Comparison of ENCODE assay signal across 1 fruit fly cellular context in genomic region chr2L:3748691-3749090, dm6.
TF ChIP-seq lines count a peak whose summit lies in the region.

No protein-coding gene starts in this region.

TF ChIP-seq in whole organism, embryonic, 481 proteins besides CTCF, POLR2A, EP300 and RAD21 (continued from another document and continues in another):
- TF ChIP-seq sob (GFP tag; IDR thresholded peaks at IDR 0.05; lab: Robert Waterston, UW), result peak; percentile 46; the same call in 1 of the 2 replicates
- TF ChIP-seq CG8388 (GFP tag; optimal IDR thresholded peaks at IDR 0.05; lab: Kevin White, UChicago), result no peak
- TF ChIP-seq gem (tag; optimal IDR thresholded peaks at IDR 0.05; lab: Kevin White, UChicago), result no peak
- TF ChIP-seq eyg (GFP tag; optimal IDR thresholded peaks at IDR 0.05; lab: Kevin White, UChicago), result peak; percentile 3
- TF ChIP-seq CG14710 (tag; optimal IDR thresholded peaks at IDR 0.05; lab: Kevin White, UChicago), result no peak
- TF ChIP-seq rib (GFP tag; IDR thresholded peaks at IDR 0.05; lab: Robert Waterston, UW), result no peak
- TF ChIP-seq CG4820 (GFP tag; optimal IDR thresholded peaks at IDR 0.05; lab: Kevin White, UChicago), result no peak
- TF ChIP-seq trh (GFP tag; optimal IDR thresholded peaks at IDR 0.05; lab: Kevin White, UChicago), result peak; percentile 2
- no peak for TF ChIP-seq CG10431 (GFP tag; optimal IDR thresholded peaks at IDR 0.05; lab: Kevin White, UChicago)
- TF ChIP-seq CG5953 (GFP tag; IDR thresholded peaks at IDR 0.05; lab: Robert Waterston, UW), result no peak
- TF ChIP-seq bbx (GFP tag; IDR thresholded peaks at IDR 0.05; lab: Robert Waterston, UW; ENCODE audit: partially characterized antibody), result no peak
- no peak for TF ChIP-seq CG10654 (GFP tag; optimal IDR thresholded peaks at IDR 0.05; lab: Kevin White, UChicago)
- peak; percentile 35; the same call in 1 of the 3 replicates for TF ChIP-seq Dbx (GFP tag; IDR thresholded peaks at IDR 0.05; lab: Robert Waterston, UW)
- TF ChIP-seq nerfin-2 (GFP tag; IDR thresholded peaks at IDR 0.05; lab: Robert Waterston, UW; ENCODE audit: partially characterized antibody), result no peak
- no peak for TF ChIP-seq Aef1 (GFP tag; IDR thresholded peaks at IDR 0.05; lab: Robert Waterston, UW)
- TF ChIP-seq vvl (GFP tag; IDR thresholded peaks at IDR 0.05; lab: Robert Waterston, UW), result peak; percentile 48; the same call in 1 of the 2 replicates
- TF ChIP-seq tap (tag; optimal IDR thresholded peaks at IDR 0.05; lab: Kevin White, UChicago), result no peak
- no peak for TF ChIP-seq so (GFP tag; IDR thresholded peaks at IDR 0.05; lab: Robert Waterston, UW)
- no peak for TF ChIP-seq hth (optimal IDR thresholded peaks at IDR 0.05; lab: Kevin White, UChicago)
- TF ChIP-seq sqz (GFP tag; optimal IDR thresholded peaks at IDR 0.05; lab: Kevin White, UChicago), result no peak
- no peak for TF ChIP-seq CG9437 (GFP tag; optimal IDR thresholded peaks at IDR 0.05; lab: Kevin White, UChicago)
- TF ChIP-seq Hey (tag; optimal IDR thresholded peaks at IDR 0.05; lab: Kevin White, UChicago), result no peak
- peak; percentile 21 for TF ChIP-seq Xbp1 (GFP tag; optimal IDR thresholded peaks at IDR 0.05; lab: Kevin White, UChicago)
- peak; percentile 41; the same call in 2 of the 3 replicates for TF ChIP-seq row (GFP tag; IDR thresholded peaks at IDR 0.05; lab: Robert Waterston, UW)
- TF ChIP-seq sens (GFP tag; lab: Kevin White, UChicago), result peak; percentile 77
- peak; percentile 2 for TF ChIP-seq Hsf (GFP tag; optimal IDR thresholded peaks at IDR 0.05; lab: Kevin White, UChicago)
- no peak for TF ChIP-seq Dip2 (GFP tag; IDR thresholded peaks at IDR 0.05; lab: Robert Waterston, UW)
- TF ChIP-seq CG10979 (tag; optimal IDR thresholded peaks at IDR 0.05; lab: Kevin White, UChicago), result no peak
- no peak for TF ChIP-seq toy (GFP tag; IDR thresholded peaks at IDR 0.05; lab: Robert Waterston, UW)
- TF ChIP-seq Kr (GFP tag; optimal IDR thresholded peaks at IDR 0.05; lab: Kevin White, UChicago), result no peak
- no peak for TF ChIP-seq CG17186 (GFP tag; optimal IDR thresholded peaks at IDR 0.05; lab: Kevin White, UChicago)
- 0 out of 2 replicates have a peak, but pooled peaks have one; percentile 9 for TF ChIP-seq CG1024 (GFP tag; IDR thresholded peaks at IDR 0.05; lab: Robert Waterston, UW)
- no peak for TF ChIP-seq zen (tag; optimal IDR thresholded peaks at IDR 0.05; lab: Kevin White, UChicago)
- TF ChIP-seq CG11398 (GFP tag; optimal IDR thresholded peaks at IDR 0.05; lab: Kevin White, UChicago), result no peak
- TF ChIP-seq Dp (GFP tag; optimal IDR thresholded peaks at IDR 0.05; lab: Kevin White, UChicago), result no peak
- no peak for TF ChIP-seq gfzf (GFP tag; optimal IDR thresholded peaks at IDR 0.05; lab: Kevin White, UChicago)
- no peak for TF ChIP-seq CHES-1-like (GFP tag; optimal IDR thresholded peaks at IDR 0.05; lab: Kevin White, UChicago)
- no peak for TF ChIP-seq CG4854 (GFP tag; optimal IDR thresholded peaks at IDR 0.05; lab: Kevin White, UChicago)
- TF ChIP-seq Hand (GFP tag; optimal IDR thresholded peaks at IDR 0.05; lab: Kevin White, UChicago), result peak; percentile 6
- TF ChIP-seq pan (optimal IDR thresholded peaks at IDR 0.05; lab: Kevin White, UChicago), result no peak
- peak in 1 of 2 experiments; percentile 44 for TF ChIP-seq pan (GFP tag; optimal IDR thresholded peaks at IDR 0.05 in 1 of 2, IDR thresholded peaks at IDR 0.05 in 1 of 2)
- TF ChIP-seq hbn (GFP tag; IDR thresholded peaks at IDR 0.05; lab: Robert Waterston, UW; ENCODE audit: partially characterized antibody), result no peak
- no peak for TF ChIP-seq crp (GFP tag; optimal IDR thresholded peaks at IDR 0.05; lab: Kevin White, UChicago)
- TF ChIP-seq p53 (GFP tag; optimal IDR thresholded peaks at IDR 0.05; lab: Kevin White, UChicago), result no peak
- no peak for TF ChIP-seq Camta (GFP tag; optimal IDR thresholded peaks at IDR 0.05; lab: Kevin White, UChicago)
- TF ChIP-seq CG34376 (GFP tag; optimal IDR thresholded peaks at IDR 0.05; lab: Kevin White, UChicago), result no peak
- no peak for TF ChIP-seq CG42726 (GFP tag; IDR thresholded peaks at IDR 0.05; lab: Robert Waterston, UW; ENCODE audit: partially characterized antibody)
- TF ChIP-seq CG7745 (tag; optimal IDR thresholded peaks at IDR 0.05; lab: Kevin White, UChicago), result no peak
- no peak for TF ChIP-seq CG3726 (GFP tag; IDR thresholded peaks at IDR 0.05; lab: Robert Waterston, UW)
- TF ChIP-seq Asciz (GFP tag; optimal IDR thresholded peaks at IDR 0.05; lab: Kevin White, UChicago), result peak; percentile 18
- TF ChIP-seq CG9932 (GFP tag; IDR thresholded peaks at IDR 0.05; lab: Robert Waterston, UW), result 0 out of 2 replicates have a peak, but pooled peaks have one; percentile 4
- no peak for TF ChIP-seq CG10959 (GFP tag; IDR thresholded peaks at IDR 0.05; lab: Robert Waterston, UW)
- TF ChIP-seq H15 (GFP tag; IDR thresholded peaks at IDR 0.05; lab: Robert Waterston, UW), result no peak
- TF ChIP-seq dmrt99B (tag; optimal IDR thresholded peaks at IDR 0.05; lab: Kevin White, UChicago), result peak; percentile 15
- TF ChIP-seq CG2120 (GFP tag; optimal IDR thresholded peaks at IDR 0.05; lab: Kevin White, UChicago), result peak; percentile 49
- peak; percentile 65 for TF ChIP-seq zf30C (GFP tag; optimal IDR thresholded peaks at IDR 0.05; lab: Kevin White, UChicago)
- TF ChIP-seq CG32532 (GFP tag; IDR thresholded peaks at IDR 0.05; lab: Robert Waterston, UW), result peak; percentile 58; the same call in 1 of the 2 replicates
- TF ChIP-seq CG15601 (tag; optimal IDR thresholded peaks at IDR 0.05; lab: Kevin White, UChicago), result no peak
- no peak for TF ChIP-seq CG13287 (GFP tag; IDR thresholded peaks at IDR 0.05; lab: Robert Waterston, UW; ENCODE audit: partially characterized antibody)
- no peak for TF ChIP-seq Lpt (GFP tag; optimal IDR thresholded peaks at IDR 0.05; lab: Kevin White, UChicago)
- no peak for TF ChIP-seq CG14441 (GFP tag; IDR thresholded peaks at IDR 0.05; lab: Robert Waterston, UW)
- TF ChIP-seq CG17612 (GFP tag; IDR thresholded peaks at IDR 0.05; lab: Robert Waterston, UW), result no peak
- no peak for TF ChIP-seq gce (GFP tag; IDR thresholded peaks at IDR 0.05; lab: Robert Waterston, UW)
- TF ChIP-seq Rx (GFP tag; IDR thresholded peaks at IDR 0.05; lab: Robert Waterston, UW), result no peak
- no peak for TF ChIP-seq Pdp1 (GFP tag; optimal IDR thresholded peaks at IDR 0.05; lab: Kevin White, UChicago)
- no peak for TF ChIP-seq CG12769 (tag; optimal IDR thresholded peaks at IDR 0.05; lab: Kevin White, UChicago)
- TF ChIP-seq dimm (GFP tag; IDR thresholded peaks at IDR 0.05; lab: Robert Waterston, UW), result no peak
- TF ChIP-seq Ets65A (GFP tag; lab: Kevin White, UChicago), result peak; percentile 72
- no peak for TF ChIP-seq D (optimal IDR thresholded peaks at IDR 0.05; lab: Kevin White, UChicago)
- TF ChIP-seq D (GFP tag; optimal IDR thresholded peaks at IDR 0.05; lab: Kevin White, UChicago), result no peak
- TF ChIP-seq CG6765 (GFP tag; optimal IDR thresholded peaks at IDR 0.05; lab: Kevin White, UChicago), result no peak
- no peak for TF ChIP-seq kah (GFP tag; optimal IDR thresholded peaks at IDR 0.05; lab: Kevin White, UChicago)
- no peak for TF ChIP-seq CG7271 (tag; optimal IDR thresholded peaks at IDR 0.05; lab: Kevin White, UChicago)
- peak; percentile 94 for TF ChIP-seq Med (GFP tag; lab: Kevin White, UChicago)
- no peak for TF ChIP-seq sens-2 (GFP tag; IDR thresholded peaks at IDR 0.05; lab: Robert Waterston, UW)
- 0 out of 2 replicates have a peak, but pooled peaks have one; percentile 18 for TF ChIP-seq ttk (GFP tag; IDR thresholded peaks at IDR 0.05; lab: Robert Waterston, UW)
- no peak for TF ChIP-seq CG9797 (GFP tag; optimal IDR thresholded peaks at IDR 0.05; lab: Kevin White, UChicago)
- TF ChIP-seq Drgx (GFP tag; IDR thresholded peaks at IDR 0.05; lab: Robert Waterston, UW), result no peak
- peak; percentile 17 for TF ChIP-seq scrt (GFP tag; optimal IDR thresholded peaks at IDR 0.05; lab: Kevin White, UChicago)
- no peak for TF ChIP-seq Bgb (GFP tag; IDR thresholded peaks at IDR 0.05; lab: Robert Waterston, UW; ENCODE audit: partially characterized antibody)
- TF ChIP-seq Dref (GFP tag; IDR thresholded peaks at IDR 0.05; lab: Robert Waterston, UW), result no peak
- no peak for TF ChIP-seq CG5245 (GFP tag; optimal IDR thresholded peaks at IDR 0.05; lab: Kevin White, UChicago)
- TF ChIP-seq CG3065 (GFP tag; optimal IDR thresholded peaks at IDR 0.05; lab: Kevin White, UChicago), result no peak
- 0 out of 2 replicates have a peak, but pooled peaks have one; percentile 9 for TF ChIP-seq CG3847 (GFP tag; IDR thresholded peaks at IDR 0.05; lab: Robert Waterston, UW)
- no peak for TF ChIP-seq Sry-δ (GFP tag; optimal IDR thresholded peaks at IDR 0.05; lab: Kevin White, UChicago)
- TF ChIP-seq ranshi (GFP tag; IDR thresholded peaks at IDR 0.05; lab: Robert Waterston, UW), result peak; percentile 21; the same call in 1 of the 2 replicates
- TF ChIP-seq CG10565 (GFP tag; optimal IDR thresholded peaks at IDR 0.05; lab: Kevin White, UChicago), result no peak
- TF ChIP-seq CG1233 (GFP tag; optimal IDR thresholded peaks at IDR 0.05; lab: Kevin White, UChicago), result no peak
- TF ChIP-seq CG34422 (GFP tag; IDR thresholded peaks at IDR 0.05; lab: Robert Waterston, UW), result 0 out of 3 replicates have a peak, but pooled peaks have one; percentile 45
- no peak for TF ChIP-seq btn (GFP tag; optimal IDR thresholded peaks at IDR 0.05; lab: Kevin White, UChicago)
- no peak for TF ChIP-seq Nf-YC (tag; optimal IDR thresholded peaks at IDR 0.05; lab: Kevin White, UChicago)
- peak in 1 of 2 experiments; percentile 40 for TF ChIP-seq dpn (GFP tag; optimal IDR thresholded peaks at IDR 0.05; lab: Kevin White, UChicago)
- no peak for TF ChIP-seq corto (GFP tag; optimal IDR thresholded peaks at IDR 0.05; lab: Kevin White, UChicago)
- no peak for TF ChIP-seq CG17328 (GFP tag; IDR thresholded peaks at IDR 0.05; lab: Robert Waterston, UW)
- no peak for TF ChIP-seq CG8089 (GFP tag; optimal IDR thresholded peaks at IDR 0.05; lab: Kevin White, UChicago)
- TF ChIP-seq lab (GFP tag; optimal IDR thresholded peaks at IDR 0.05; lab: Kevin White, UChicago), result peak; percentile 63
- no peak for TF ChIP-seq CG31441 (GFP tag; IDR thresholded peaks at IDR 0.05; lab: Robert Waterston, UW)
- TF ChIP-seq Max (GFP tag; optimal IDR thresholded peaks at IDR 0.05; lab: Kevin White, UChicago), result no peak
- TF ChIP-seq run (tag; optimal IDR thresholded peaks at IDR 0.05; lab: Kevin White, UChicago), result no peak
- no peak for TF ChIP-seq CG2889 (GFP tag; IDR thresholded peaks at IDR 0.05; lab: Robert Waterston, UW)
- no peak for TF ChIP-seq Adf1 (GFP tag; IDR thresholded peaks at IDR 0.05; lab: Robert Waterston, UW)
- TF ChIP-seq Abd-B (GFP tag; optimal IDR thresholded peaks at IDR 0.05; lab: Kevin White, UChicago), result no peak
- TF ChIP-seq ems (GFP tag; optimal IDR thresholded peaks at IDR 0.05; lab: Kevin White, UChicago), result no peak
- TF ChIP-seq Rfx (GFP tag; IDR thresholded peaks at IDR 0.05; lab: Robert Waterston, UW), result peak; percentile 49
- no peak for TF ChIP-seq pum (GFP tag; optimal IDR thresholded peaks at IDR 0.05; lab: Kevin White, UChicago)
- TF ChIP-seq Jarid2 (GFP tag; optimal IDR thresholded peaks at IDR 0.05; lab: Kevin White, UChicago), result no peak
- no peak for TF ChIP-seq amos (GFP tag; IDR thresholded peaks at IDR 0.05; lab: Robert Waterston, UW; ENCODE audit: partially characterized antibody)
- TF ChIP-seq CG31388 (GFP tag; optimal IDR thresholded peaks at IDR 0.05; lab: Kevin White, UChicago), result no peak
- TF ChIP-seq CG4707 (GFP tag; optimal IDR thresholded peaks at IDR 0.05; lab: Kevin White, UChicago), result no peak
- TF ChIP-seq ftz-f1 (GFP tag; optimal IDR thresholded peaks at IDR 0.05; lab: Kevin White, UChicago), result no peak
- TF ChIP-seq ab (GFP tag; optimal IDR thresholded peaks at IDR 0.05; lab: Kevin White, UChicago), result no peak
- no peak for TF ChIP-seq chinmo (GFP tag; IDR thresholded peaks at IDR 0.05; lab: Robert Waterston, UW; ENCODE audit: partially characterized antibody)
- 0 out of 3 replicates have a peak, but pooled peaks have one; percentile 24 for TF ChIP-seq dysf (GFP tag; IDR thresholded peaks at IDR 0.05; lab: Robert Waterston, UW)
- TF ChIP-seq CG31224 (GFP tag; IDR thresholded peaks at IDR 0.05; lab: Robert Waterston, UW), result no peak
- no peak for TF ChIP-seq trem (tag; optimal IDR thresholded peaks at IDR 0.05; lab: Kevin White, UChicago)
- no peak for TF ChIP-seq Spps (tag; optimal IDR thresholded peaks at IDR 0.05; lab: Kevin White, UChicago)
- no peak for TF ChIP-seq Dfd (GFP tag; optimal IDR thresholded peaks at IDR 0.05; lab: Kevin White, UChicago)
- TF ChIP-seq D19B (GFP tag; optimal IDR thresholded peaks at IDR 0.05; lab: Kevin White, UChicago), result no peak
- no peak for TF ChIP-seq CG18262 (tag; optimal IDR thresholded peaks at IDR 0.05; lab: Kevin White, UChicago)
- TF ChIP-seq CoRest (tag; optimal IDR thresholded peaks at IDR 0.05; lab: Kevin White, UChicago), result no peak
- TF ChIP-seq CG12071 (GFP tag; optimal IDR thresholded peaks at IDR 0.05; lab: Kevin White, UChicago), result peak; percentile 46
- TF ChIP-seq Fer3 (tag; optimal IDR thresholded peaks at IDR 0.05; lab: Kevin White, UChicago), result peak; percentile 13
- no peak for TF ChIP-seq sd (tag; optimal IDR thresholded peaks at IDR 0.05; lab: Kevin White, UChicago)
- peak; percentile 3 for TF ChIP-seq CG10209 (GFP tag; optimal IDR thresholded peaks at IDR 0.05; lab: Kevin White, UChicago)
- peak; percentile 10 for TF ChIP-seq CG18619 (GFP tag; optimal IDR thresholded peaks at IDR 0.05; lab: Kevin White, UChicago)
- no peak for TF ChIP-seq gcm (GFP tag; optimal IDR thresholded peaks at IDR 0.05; lab: Kevin White, UChicago)
- TF ChIP-seq Fer2 (tag; optimal IDR thresholded peaks at IDR 0.05; lab: Kevin White, UChicago), result no peak
- TF ChIP-seq Oaz (GFP tag; IDR thresholded peaks at IDR 0.05; lab: Robert Waterston, UW), result no peak
- TF ChIP-seq zen2 (GFP tag; IDR thresholded peaks at IDR 0.05; lab: Robert Waterston, UW; ENCODE audit: partially characterized antibody), result no peak
- no peak for TF ChIP-seq C15 (GFP tag; IDR thresholded peaks at IDR 0.05; lab: Robert Waterston, UW)
- TF ChIP-seq tna (GFP tag; IDR thresholded peaks at IDR 0.05; lab: Robert Waterston, UW; ENCODE audit: partially characterized antibody), result no peak
- 0 out of 2 replicates have a peak, but pooled peaks have one; percentile 46 for TF ChIP-seq slbo (GFP tag; IDR thresholded peaks at IDR 0.05; lab: Robert Waterston, UW)
- TF ChIP-seq sim (GFP tag; IDR thresholded peaks at IDR 0.05; lab: Robert Waterston, UW), result no peak
- TF ChIP-seq ci (GFP tag; IDR thresholded peaks at IDR 0.05; lab: Robert Waterston, UW), result peak; percentile 34; the same call in 1 of the 3 replicates
- TF ChIP-seq cas (GFP tag; IDR thresholded peaks at IDR 0.05; lab: Robert Waterston, UW), result no peak
- no peak for TF ChIP-seq Gsc (GFP tag; IDR thresholded peaks at IDR 0.05; lab: Robert Waterston, UW)
